Fruit fly (Drosophila melanogaster) whole organism, wandering third instar larva: ENCODE data around the gene p24-2.

Experiments
- Abd-B ChIP-seq: fragments of >200 bp; optimal IDR thresholded peaks from 2 replicates; lab custom pipeline; 2017; ENCODE audit warnings: missing biosample characterization, missing genetic modification characterization
- CG9705 ChIP-seq: fragments of 200-800 bp; sonication (Bioruptor generic); optimal IDR thresholded peaks from 2 replicates; lab custom pipeline; 2018; ENCODE audit warnings: missing biosample characterization, mild to moderate bottlenecking, missing genetic modification characterization
- CrebA ChIP-seq: fragments of 200-800 bp; sonication (Bioruptor generic); optimal IDR thresholded peaks from 2 replicates; lab custom pipeline; 2016; ENCODE audit warnings: missing biosample characterization, mild to moderate bottlenecking, missing genetic modification characterization, borderline replicate concordance
- GATAd ChIP-seq: sonication (Bioruptor generic); optimal IDR thresholded peaks from 2 replicates; lab custom pipeline; 2016; ENCODE audit warnings: missing biosample characterization, missing genetic modification characterization
- Mio ChIP-seq: sonication (Bioruptor generic); optimal IDR thresholded peaks from 2 replicates; lab custom pipeline; 2016; ENCODE audit warnings: missing biosample characterization, missing genetic modification characterization
- N ChIP-seq: fragments of >200 bp; optimal IDR thresholded peaks from 2 replicates; lab custom pipeline; 2018; ENCODE audit warnings: missing biosample characterization, missing external identifiers, missing genetic modification characterization
- ey ChIP-seq: fragments of 200-800 bp; sonication (Bioruptor generic); optimal IDR thresholded peaks from 2 replicates; lab custom pipeline; 2016; ENCODE audit warnings: missing biosample characterization, missing genetic modification characterization
- h ChIP-seq: fragments of 200-800 bp; sonication (Bioruptor generic); optimal IDR thresholded peaks from 3 replicates; lab custom pipeline; 2016; ENCODE audit warnings: missing biosample characterization, mild to moderate bottlenecking, missing genetic modification characterization
- sv ChIP-seq: fragments of 200-800 bp; sonication (Bioruptor generic); optimal IDR thresholded peaks from 3 replicates; lab custom pipeline; 2016; ENCODE audit warnings: missing biosample characterization, missing genetic modification characterization
- tai ChIP-seq: sonication (Bioruptor generic); optimal IDR thresholded peaks from 2 replicates; lab custom pipeline; 2016; ENCODE audit warnings: missing biosample characterization, missing genetic modification characterization
- usp ChIP-seq: fragments of >200 bp; optimal IDR thresholded peaks from 2 replicates; lab custom pipeline; 2017; ENCODE audit warnings: missing biosample characterization, missing genetic modification characterization

DNA sequence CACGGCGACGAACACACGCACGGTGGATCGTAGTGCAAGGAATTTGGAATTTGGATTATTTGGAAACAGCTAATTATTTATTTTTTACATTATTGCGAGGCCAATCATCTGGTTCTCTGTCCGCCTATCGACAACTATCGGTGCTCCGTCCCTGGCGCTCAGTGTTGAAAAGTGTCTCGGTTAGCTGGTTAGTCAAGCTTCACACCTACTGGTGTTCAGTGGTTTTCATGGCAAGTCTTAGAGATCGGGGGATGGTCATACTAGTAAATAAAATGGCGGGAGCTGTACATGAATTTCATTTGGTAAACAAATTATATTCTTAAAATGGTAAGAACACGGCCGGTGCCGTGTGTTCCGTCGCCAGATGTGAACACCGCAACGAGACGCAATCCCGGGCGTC, 18.3 kb upstream of the p24-2 start, which contains the start of the genes trbd and dmt:
- no peak for TF ChIP-seq ey
- no peak for TF ChIP-seq CrebA (GFP tag; lab: Kevin White, UChicago)
- no peak for TF ChIP-seq Mio (GFP tag; lab: Kevin White, UChicago)
- no peak for TF ChIP-seq tai (GFP tag; lab: Kevin White, UChicago)
- TF ChIP-seq CG9705 (GFP tag; lab: Kevin White, UChicago) = peak; percentile 33
- TF ChIP-seq h (GFP tag; lab: Kevin White, UChicago) = no peak
- TF ChIP-seq usp (GFP tag; lab: Kevin White, UChicago) = no peak
- TF ChIP-seq N (GFP tag; lab: Kevin White, UChicago) = no peak
- peak; percentile 37 for TF ChIP-seq sv (GFP tag; lab: Kevin White, UChicago)
- TF ChIP-seq GATAd (GFP tag; lab: Kevin White, UChicago) = no peak
- TF ChIP-seq Abd-B (GFP tag; lab: Kevin White, UChicago) = no peak
